Worm (Caenorhabditis elegans) whole organism, L1 larva: ENCODE results near the gene clec-170.

Source experiments
- C04F5.9 ChIP-seq: sonication (generic microtip); optimal IDR thresholded peaks from 2 replicates; lab custom pipeline; 2016; ENCODE audit warnings: missing genetic modification characterization, missing compliant biosample characterization
- C34B4.2 ChIP-seq: sonication (generic microtip); optimal IDR thresholded peaks from 2 replicates; lab custom pipeline; 2017; ENCODE audit warnings: mild to moderate bottlenecking, missing genetic modification characterization, missing compliant biosample characterization
- F16B12.6 ChIP-seq: fragments of 150-350 bp; optimal IDR thresholded peaks from 2 replicates; lab custom pipeline; 2014; ENCODE audit warnings: missing biosample characterization, missing genetic modification characterization
- Y116A8C.19 ChIP-seq: sonication (generic microtip); optimal IDR thresholded peaks from 2 replicates; lab custom pipeline; 2016; ENCODE audit warnings: missing compliant biosample characterization, missing genetic modification characterization, borderline replicate concordance
- alr-1 ChIP-seq: fragments of 200-800 bp; sonication (Bioruptor generic); optimal IDR thresholded peaks from 2 replicates; lab custom pipeline; 2018; ENCODE audit warnings: borderline replicate concordance, mild to moderate bottlenecking, missing genetic modification characterization, missing compliant biosample characterization
- ama-1 ChIP-seq: fragments of 150-350 bp; optimal IDR thresholded peaks from 2 replicates; lab custom pipeline; 2014
- blmp-1 ChIP-seq: fragments of 150-350 bp; optimal IDR thresholded peaks from 2 replicates; lab custom pipeline; 2014; ENCODE audit warnings: missing biosample characterization, missing genetic modification characterization
- ceh-63 ChIP-seq: fragments of 200-800 bp; sonication (Bioruptor generic); optimal IDR thresholded peaks from 2 replicates; lab custom pipeline; 2018; ENCODE audit warnings: mild to moderate bottlenecking, missing genetic modification characterization, missing compliant biosample characterization
- ceh-8 ChIP-seq: fragments of 200-800 bp; sonication (Bioruptor generic); optimal IDR thresholded peaks from 2 replicates; lab custom pipeline; 2018; ENCODE audit warnings: mild to moderate bottlenecking, missing genetic modification characterization, moderate library complexity, missing compliant biosample characterization
- ceh-90 ChIP-seq: sonication (generic microtip); optimal IDR thresholded peaks from 2 replicates; lab custom pipeline; 2016; ENCODE audit warnings: missing genetic modification characterization, missing compliant biosample characterization
- dsc-1 ChIP-seq: sonication (generic microtip); optimal IDR thresholded peaks from 2 replicates; lab custom pipeline; 2016; ENCODE audit warnings: mild to moderate bottlenecking, missing genetic modification characterization, missing compliant biosample characterization
- efl-1 ChIP-seq, 4 experiments: fragments of 150-350 bp; optimal IDR thresholded peaks in 3 of 4; peaks in 1 of 4; 1 replicate in 1 of 4; 2 replicates in 3 of 4; lab custom pipeline; 2014; ENCODE audit warnings: missing biosample characterization in 2 of 4, missing genetic modification characterization in 2 of 4, missing genetic modification reagents in 2 of 4
- elt-3 ChIP-seq, 6 experiments: fragments of 150-350 bp in 1 of 6; sonication (generic microtip); optimal IDR thresholded peaks; 2 replicates each; lab custom pipeline; 2017 to 2018; ENCODE audit warnings: missing biosample characterization in 6 of 6, missing genetic modification characterization in 6 of 6, inconsistent platforms in 1 of 6
- grh-1 ChIP-seq: fragments of 200-800 bp; sonication (Bioruptor generic); IDR thresholded peaks from 2 replicates; pipeline ENCODE4 v1.3.6; 2022; ENCODE audit warnings: missing genetic modification reagents, missing genetic modification characterization, missing compliant biosample characterization
- hlh-17 ChIP-seq: fragments of 200-800 bp; sonication (Bioruptor generic); optimal IDR thresholded peaks from 2 replicates; lab custom pipeline; 2018; ENCODE audit warnings: missing genetic modification characterization, mild to moderate bottlenecking, missing compliant biosample characterization, moderate library complexity, borderline replicate concordance
- hlh-4 ChIP-seq: sonication (generic microtip); optimal IDR thresholded peaks from 2 replicates; lab custom pipeline; 2016; ENCODE audit warnings: mild to moderate bottlenecking, missing genetic modification characterization, missing compliant biosample characterization
- hpl-2 ChIP-seq: fragments of 150-350 bp; optimal IDR thresholded peaks from 2 replicates; lab custom pipeline; 2014; ENCODE audit warnings: missing biosample characterization, missing genetic modification reagents, missing genetic modification characterization
- isw-1 ChIP-seq: fragments of 200-800 bp; sonication (Bioruptor generic); IDR thresholded peaks from 2 replicates; pipeline ENCODE4 v1.3.6; 2022; ENCODE audit warnings: missing genetic modification characterization, missing compliant biosample characterization
- lin-35 ChIP-seq, 2 experiments: fragments of 150-350 bp; optimal IDR thresholded peaks; 2 replicates each; lab custom pipeline; 2014; ENCODE audit warnings: missing biosample characterization in 2 of 2, missing genetic modification characterization in 2 of 2, missing genetic modification reagents in 2 of 2
- lin-39 ChIP-seq: fragments of 150-350 bp; optimal IDR thresholded peaks from 2 replicates; lab custom pipeline; 2014; ENCODE audit warnings: missing biosample characterization, missing genetic modification reagents, missing genetic modification characterization
- lir-3 ChIP-seq: sonication (generic microtip); optimal IDR thresholded peaks from 2 replicates; lab custom pipeline; 2016; ENCODE audit warnings: mild to moderate bottlenecking, missing genetic modification characterization, moderate library complexity, missing compliant biosample characterization; ENCODE audit not compliant: poor library complexity
- mep-1 ChIP-seq: fragments of 150-350 bp; optimal IDR thresholded peaks from 2 replicates; lab custom pipeline; 2014; ENCODE audit warnings: missing biosample characterization, missing genetic modification characterization
- nhr-19 ChIP-seq: fragments of 200-800 bp; sonication (Bioruptor generic); conservative IDR thresholded peaks from 2 replicates; pipeline ENCODE4 v1.3.6; 2022; ENCODE audit warnings: missing genetic modification characterization, missing compliant biosample characterization
- nhr-20 ChIP-seq: sonication (generic microtip); optimal IDR thresholded peaks from 2 replicates; lab custom pipeline; 2016; ENCODE audit warnings: mild to moderate bottlenecking, missing genetic modification characterization, missing compliant biosample characterization
- nhr-84 ChIP-seq: sonication (generic microtip); optimal IDR thresholded peaks from 2 replicates; lab custom pipeline; 2017; ENCODE audit warnings: missing biosample characterization, missing genetic modification characterization
- nhr-85 ChIP-seq: sonication (generic microtip); peaks from one replicate; lab custom pipeline; 2016; ENCODE audit warnings: missing genetic modification characterization, inconsistent platforms, missing compliant biosample characterization
- nhr-90 ChIP-seq: sonication (generic microtip); optimal IDR thresholded peaks from 2 replicates; lab custom pipeline; 2016; ENCODE audit warnings: mild to moderate bottlenecking, missing genetic modification characterization, missing compliant biosample characterization; ENCODE audit not compliant: poor library complexity
- pag-3 ChIP-seq: sonication (generic microtip); optimal IDR thresholded peaks from 2 replicates; lab custom pipeline; 2017; ENCODE audit warnings: missing genetic modification characterization, mild to moderate bottlenecking, missing compliant biosample characterization, antibody characterized with exemption, borderline replicate concordance; ENCODE audit not compliant: insufficient read depth
- pqm-1 ChIP-seq: sonication (generic microtip); optimal IDR thresholded peaks from 3 replicates; lab custom pipeline; 2017; ENCODE audit warnings: missing biosample characterization, missing genetic modification characterization
- rnt-1 ChIP-seq: sonication (generic microtip); optimal IDR thresholded peaks from 2 replicates; lab custom pipeline; 2016; ENCODE audit warnings: mild to moderate bottlenecking, missing genetic modification characterization, moderate library complexity, missing compliant biosample characterization
- snpc-4 ChIP-seq: fragments of 150-350 bp; optimal IDR thresholded peaks from 2 replicates; lab custom pipeline; 2014; ENCODE audit warnings: missing biosample characterization, missing genetic modification characterization
- sox-4 ChIP-seq: sonication (generic microtip); optimal IDR thresholded peaks from 2 replicates; lab custom pipeline; 2016; ENCODE audit warnings: missing genetic modification characterization, missing compliant biosample characterization
- tbx-2 ChIP-seq: sonication (generic microtip); optimal IDR thresholded peaks from 2 replicates; lab custom pipeline; 2016; ENCODE audit warnings: missing genetic modification characterization, missing compliant biosample characterization
- tlp-1 ChIP-seq: fragments of 150-350 bp; optimal IDR thresholded peaks from 2 replicates; lab custom pipeline; 2014; ENCODE audit warnings: missing biosample characterization, missing genetic modification characterization
- unc-62 ChIP-seq: fragments of 150-350 bp; optimal IDR thresholded peaks from 2 replicates; lab custom pipeline; 2014; ENCODE audit warnings: missing biosample characterization, missing genetic modification reagents, missing genetic modification characterization
- unc-98 ChIP-seq: fragments of 200-800 bp; sonication (Bioruptor generic); IDR thresholded peaks from 2 replicates; pipeline ENCODE4 v1.3.6; 2022; ENCODE audit warnings: missing genetic modification characterization, missing compliant biosample characterization
- xbp-1 ChIP-seq: sonication (generic microtip); optimal IDR thresholded peaks from 2 replicates; lab custom pipeline; 2016; ENCODE audit warnings: missing genetic modification characterization, missing compliant biosample characterization
- zag-1 ChIP-seq: fragments of 150-350 bp; optimal IDR thresholded peaks from 2 replicates; lab custom pipeline; 2014; ENCODE audit warnings: missing biosample characterization, missing genetic modification characterization
- ztf-11 ChIP-seq, 2 experiments: sonication (generic microtip); optimal IDR thresholded peaks; 2 replicates each; lab custom pipeline; 2016 to 2017; ENCODE audit warnings: missing genetic modification characterization in 2 of 2, missing biosample characterization in 1 of 2, missing compliant biosample characterization in 1 of 2
- ztf-4 ChIP-seq: fragments of 150-350 bp; optimal IDR thresholded peaks from 2 replicates; lab custom pipeline; 2014; ENCODE audit warnings: missing biosample characterization, missing genetic modification characterization

Gene clec-170

DNA sequence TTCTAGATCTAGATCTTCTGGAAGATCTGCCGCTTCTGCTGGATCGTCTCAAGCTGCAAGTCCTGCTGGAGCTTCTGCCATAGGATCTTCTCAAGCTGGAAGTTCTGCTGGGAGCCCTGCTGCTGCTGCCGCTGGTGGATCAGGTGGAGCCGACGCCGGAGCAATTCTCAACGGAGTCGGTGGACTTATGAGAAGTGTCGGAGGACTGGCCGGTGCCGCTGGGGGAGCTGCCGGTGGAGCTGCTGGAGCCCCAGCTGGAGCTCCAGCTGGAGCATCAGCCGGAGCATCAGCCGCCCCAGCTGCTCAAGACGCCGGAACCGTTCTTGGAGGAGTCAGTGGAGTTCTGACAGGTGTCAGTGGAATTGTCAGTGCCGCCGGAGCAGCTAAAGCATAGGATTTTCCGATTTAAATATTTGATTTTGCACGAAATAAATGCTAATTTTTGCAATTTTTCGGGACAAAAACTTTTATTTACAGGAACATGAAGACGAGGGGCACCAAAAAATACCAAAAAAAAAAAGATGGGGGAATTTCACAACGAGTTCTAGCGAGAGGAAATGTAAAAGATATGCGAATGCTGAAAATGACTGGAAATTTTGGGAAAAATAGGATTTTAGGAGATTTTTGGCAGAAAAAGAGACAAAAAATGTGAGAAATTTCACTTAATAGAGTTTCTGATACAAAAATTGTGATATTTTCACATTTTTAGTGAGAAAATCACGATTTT is 34.1 kb upstream of the clec-170 start:
- peak; percentile 74 for TF ChIP-seq ceh-8 (GFP tag; lab: Kevin White, UChicago)
- TF ChIP-seq C34B4.2 (tag; lab: Kevin White, UChicago), result no peak

ce11 chrIV:1234780-1235179 is 31.9 kb upstream of the clec-170 start:
- no peak for TF ChIP-seq unc-62 (GFP tag; lab: Kevin White, UChicago)
- TF ChIP-seq lir-3, result no peak
- no peak for TF ChIP-seq efl-1 (optimal IDR thresholded peaks at IDR 0.05; lab: Kevin White, UChicago)
- TF ChIP-seq efl-1 (GFP tag; optimal IDR thresholded peaks at IDR 0.05 in 1 of 2; lab: Kevin White, UChicago), result peak in 1 of 2 experiments; percentile 22
- no peak for TF ChIP-seq blmp-1 (tag; lab: Kevin White, UChicago)
- TF ChIP-seq xbp-1 (tag; lab: Kevin White, UChicago), result no peak
- TF ChIP-seq ceh-8 (GFP tag; lab: Kevin White, UChicago), result no peak
- TF ChIP-seq grh-1 (GFP tag; lab: Robert Waterston, UW), result no peak

DNA sequence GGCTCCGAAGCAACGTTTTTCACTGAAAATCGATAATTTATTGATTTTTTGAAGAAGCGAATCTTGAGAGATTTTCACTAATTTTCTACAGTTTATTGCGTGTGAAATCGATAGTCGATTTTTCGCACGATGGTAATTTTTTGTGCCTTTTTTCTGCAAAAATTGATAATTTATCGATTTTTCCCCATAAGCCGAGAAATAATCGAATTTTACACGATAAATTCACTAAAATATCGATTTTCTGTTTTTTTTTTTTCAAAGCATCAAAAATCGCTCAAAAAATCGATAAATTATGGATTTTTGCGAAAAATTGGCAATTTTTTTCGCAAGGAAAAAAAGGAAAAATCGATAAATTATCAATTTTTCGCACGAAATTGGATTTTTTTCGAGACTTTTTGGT is 30.9 kb upstream of the clec-170 start:
- no peak for TF ChIP-seq pqm-1 (tag; lab: Kevin White, UChicago)
- no peak for TF ChIP-seq lin-39 (tag; lab: Kevin White, UChicago)
- TF ChIP-seq zag-1 (tag; lab: Kevin White, UChicago), result no peak
- TF ChIP-seq snpc-4, result no peak
- TF ChIP-seq mep-1 (tag; lab: Kevin White, UChicago), result no peak
- no peak for TF ChIP-seq lir-3
- no peak for TF ChIP-seq isw-1 (GFP tag; lab: Robert Waterston, UW)
- TF ChIP-seq ztf-4, result no peak
- no peak for TF ChIP-seq dsc-1 (tag; lab: Kevin White, UChicago)

DNA sequence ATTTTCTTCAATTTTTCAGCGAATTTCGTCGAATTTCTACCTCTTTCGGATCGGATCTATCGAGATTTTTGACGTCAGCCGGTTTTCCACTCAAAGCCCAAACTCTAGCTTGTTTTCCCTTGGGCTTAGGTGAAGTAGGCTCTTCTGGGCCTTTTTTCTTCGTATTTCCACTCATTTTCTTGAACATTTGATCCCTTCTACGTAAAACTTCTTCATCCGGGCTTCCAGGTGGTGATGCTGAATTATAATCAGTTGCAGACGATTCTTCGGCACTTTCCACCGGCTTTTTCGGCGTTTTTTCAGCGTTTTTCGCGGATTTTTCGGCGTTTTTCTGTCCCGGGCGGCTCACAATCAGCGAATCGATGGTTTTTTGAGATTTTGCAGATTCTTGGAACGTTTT is 28.5 kb upstream of the clec-170 start:
- TF ChIP-seq lir-3 (no peak), unc-98 (GFP tag; lab: Robert Waterston, UW) (no peak), ztf-11 (tag; optimal IDR thresholded peaks at IDR 0.05; lab: Kevin White, UChicago) (no peak), nhr-85 (tag; lab: Kevin White, UChicago) (no peak), sox-4 (no peak), pag-3 (tag; lab: Kevin White, UChicago) (no peak)

- TF ChIP-seq efl-1 (optimal IDR thresholded peaks at IDR 0.05; lab: Kevin White, UChicago), result peak; percentile 94 to 98
- peak; percentile 95 to 99 for TF ChIP-seq efl-1 (GFP tag; optimal IDR thresholded peaks at IDR 0.05 in 1 of 2; lab: Kevin White, UChicago)
- TF ChIP-seq C04F5.9 (tag; lab: Kevin White, UChicago), result peak; percentile 24
- TF ChIP-seq ceh-63 (GFP tag; lab: Kevin White, UChicago), result no peak
- TF ChIP-seq elt-3 (tag; optimal IDR thresholded peaks at IDR 0.05; lab: Kevin White, UChicago), result peak in 2 of 6 experiments; percentile 12 to 66
- no peak for TF ChIP-seq hpl-2 (GFP tag; lab: Kevin White, UChicago)
- TF ChIP-seq alr-1 (tag; lab: Kevin White, UChicago), result no peak
- TF ChIP-seq Y116A8C.19 (tag; lab: Kevin White, UChicago), result no peak
- TF ChIP-seq grh-1 (GFP tag; lab: Robert Waterston, UW), result peak; percentile 46; the same call in 1 of the 2 replicates
- peak; percentile 61 for TF ChIP-seq tbx-2 (tag; lab: Kevin White, UChicago)
- TF ChIP-seq hlh-4 (tag; lab: Kevin White, UChicago), result no peak
- no peak for TF ChIP-seq ztf-4
- no peak for TF ChIP-seq pqm-1 (tag; lab: Kevin White, UChicago)
- TF ChIP-seq lin-35 (GFP tag; optimal IDR thresholded peaks at IDR 0.05; lab: Kevin White, UChicago), result peak; percentile 91 to 96
- peak; percentile 93 for TF ChIP-seq F16B12.6 (tag; lab: Kevin White, UChicago)
- TF ChIP-seq nhr-84, result no peak
- no peak for TF ChIP-seq lir-3
- TF ChIP-seq dsc-1 (tag; lab: Kevin White, UChicago), result peak; percentile 6
- TF ChIP-seq rnt-1 (tag; lab: Kevin White, UChicago), result peak; percentile 77
- TF ChIP-seq xbp-1 (tag; lab: Kevin White, UChicago), result peak; percentile 50
- no peak for TF ChIP-seq ceh-90 (tag; lab: Kevin White, UChicago)
- peak; percentile 40 for TF ChIP-seq nhr-90 (tag; lab: Kevin White, UChicago)
- TF ChIP-seq ama-1 (lab: Kevin White, UChicago), result no peak
- no peak for TF ChIP-seq zag-1 (tag; lab: Kevin White, UChicago)
- TF ChIP-seq mep-1 (tag; lab: Kevin White, UChicago), result peak; percentile 73
- TF ChIP-seq pag-3 (tag; lab: Kevin White, UChicago), result no peak
- no peak for TF ChIP-seq hlh-17 (GFP tag; lab: Kevin White, UChicago)
- no peak for TF ChIP-seq snpc-4
- no peak for TF ChIP-seq nhr-20 (tag; lab: Kevin White, UChicago)
- no peak for TF ChIP-seq tlp-1 (tag; lab: Kevin White, UChicago)
- no peak for TF ChIP-seq sox-4
- TF ChIP-seq nhr-19 (GFP tag; lab: Robert Waterston, UW), result peak; percentile 57
- peak; percentile 24; the same call in 1 of the 2 replicates for TF ChIP-seq isw-1 (GFP tag; lab: Robert Waterston, UW)
Measured at ce11 chrIV:1239686-1240085, 27.0 kb upstream of the clec-170 start, which contains the start of gene F38A1.8. Gene F38A1.8 (minus strand): TSS chrIV:1239852.
